Worm (Caenorhabditis elegans) whole organism, early embryonic: Measurements from ENCODE around the gene rps-24.

Experiments
- F13C5.2 ChIP-seq: sonication (generic microtip); optimal IDR thresholded peaks from 2 replicates; lab custom pipeline; 2017; ENCODE audit warnings: mild to moderate bottlenecking, missing genetic modification characterization, inconsistent platforms, missing compliant biosample characterization
- aly-1 ChIP-seq: sonication (generic microtip); optimal IDR thresholded peaks from 2 replicates; lab custom pipeline; 2016; ENCODE audit warnings: missing genetic modification characterization, missing compliant biosample characterization
- ama-1 ChIP-seq: fragments of 150-350 bp; optimal IDR thresholded peaks from 2 replicates; lab custom pipeline; 2014
- ceh-13 ChIP-seq: fragments of 200-800 bp; sonication (Bioruptor generic); optimal IDR thresholded peaks from 2 replicates; lab custom pipeline; 2018; ENCODE audit warnings: mild to moderate bottlenecking, missing genetic modification characterization, missing compliant biosample characterization
- flt-1 ChIP-seq: fragments of 200-800 bp; sonication (Bioruptor generic); IDR thresholded peaks from 2 replicates; pipeline ENCODE4 v1.3.6; 2022; ENCODE audit warnings: missing genetic modification characterization, missing compliant biosample characterization
- hmbx-1 ChIP-seq: sonication (generic microtip); optimal IDR thresholded peaks from 2 replicates; lab custom pipeline; 2016; ENCODE audit warnings: mild to moderate bottlenecking, missing genetic modification characterization, missing compliant biosample characterization
- hmg-4 ChIP-seq: fragments of 200-800 bp; sonication (Bioruptor generic); optimal IDR thresholded peaks from 2 replicates; lab custom pipeline; 2018; ENCODE audit warnings: mild to moderate bottlenecking, missing genetic modification characterization, missing compliant biosample characterization
- hnd-1 ChIP-seq: sonication (generic microtip); optimal IDR thresholded peaks from 2 replicates; lab custom pipeline; 2016; ENCODE audit warnings: missing genetic modification characterization, missing compliant biosample characterization
- scrt-1 ChIP-seq: fragments of 200-800 bp; sonication (Bioruptor generic); IDR thresholded peaks from 2 replicates; pipeline ENCODE4 v1.3.6; 2022; ENCODE audit warnings: missing genetic modification characterization, missing compliant biosample characterization
- sea-1 ChIP-seq: fragments of 200-800 bp; sonication (Bioruptor generic); conservative IDR thresholded peaks from 2 replicates; pipeline ENCODE4 v1.3.6; 2022; ENCODE audit warnings: missing genetic modification characterization, missing compliant biosample characterization
- tbx-37 ChIP-seq: fragments of 200-800 bp; sonication (Bioruptor generic); conservative IDR thresholded peaks from 2 replicates; pipeline ENCODE4 v1.3.6; 2022; ENCODE audit warnings: missing genetic modification reagents, missing genetic modification characterization, missing compliant biosample characterization

DNA sequence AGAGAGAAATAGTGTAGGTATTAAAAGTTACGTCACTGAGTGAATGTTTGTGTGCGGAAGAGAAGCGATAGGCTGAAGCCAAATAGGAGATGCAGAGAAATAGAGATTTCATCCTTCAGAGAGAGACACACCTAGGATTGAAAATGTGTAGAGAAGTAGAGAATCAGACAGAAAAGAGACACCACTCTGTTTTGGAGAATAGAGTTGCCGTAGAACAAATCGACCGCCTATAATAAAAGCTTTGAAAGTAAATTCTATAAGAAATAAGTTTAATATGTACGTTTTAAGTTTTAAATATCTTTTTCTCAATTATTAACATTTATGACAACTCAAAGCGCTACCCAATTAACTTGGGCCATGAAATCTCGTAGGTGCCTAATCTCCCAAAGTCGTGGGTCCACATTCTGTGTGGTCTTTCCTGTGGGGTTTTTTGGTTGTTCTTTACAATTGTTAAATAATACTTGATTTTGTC lies 24.8 kb downstream of the rps-24 start, which contains the start of gene T07A9.12:
- TF ChIP-seq sea-1 (GFP tag; lab: Robert Waterston, UW) (no peak), ama-1 (lab: Kevin White, UChicago) (no peak), flt-1 (GFP tag; lab: Robert Waterston, UW) (no peak; the same call in 1 of the 2 replicates), hmg-4 (GFP tag; lab: Kevin White, UChicago) (no peak), aly-1 (no peak), hmbx-1 (tag; lab: Kevin White, UChicago) (no peak), ceh-13 (GFP tag; lab: Kevin White, UChicago) (no peak), F13C5.2 (tag; lab: Kevin White, UChicago) (no peak), tbx-37 (GFP tag; lab: Robert Waterston, UW) (no peak), hnd-1 (tag; lab: Kevin White, UChicago) (no peak), scrt-1 (GFP tag; lab: Robert Waterston, UW) (no peak)
